Worm (Caenorhabditis elegans) whole organism, L4 larva: ENCODE measurements around the gene mop-25.2.

Source experiments
- F26F4.8 ChIP-seq: fragments of 200-800 bp; sonication (Bioruptor generic); conservative IDR thresholded peaks from 2 replicates; pipeline ENCODE4 v1.3.6; 2022; ENCODE audit warnings: missing genetic modification characterization, missing compliant biosample characterization
- F37D6.2 ChIP-seq: sonication (generic microtip); optimal IDR thresholded peaks from 2 replicates; lab custom pipeline; 2016; ENCODE audit warnings: mild to moderate bottlenecking, missing genetic modification characterization, missing compliant biosample characterization
- R02D3.7 ChIP-seq: fragments of 150-350 bp; sonication (generic microtip); optimal IDR thresholded peaks from 3 replicates; lab custom pipeline; 2014; ENCODE audit warnings: missing biosample characterization, missing genetic modification characterization
- T20F7.1 ChIP-seq: fragments of 200-800 bp; sonication (Bioruptor generic); optimal IDR thresholded peaks from 2 replicates; lab custom pipeline; 2018; ENCODE audit warnings: mild to moderate bottlenecking, missing genetic modification characterization, missing compliant biosample characterization
- Y5F2A.4 ChIP-seq: fragments of 200-800 bp; sonication (Bioruptor generic); optimal IDR thresholded peaks from 2 replicates; lab custom pipeline; 2018; ENCODE audit warnings: mild to moderate bottlenecking, missing genetic modification characterization, missing compliant biosample characterization
- ZK337.2 ChIP-seq: fragments of 200-800 bp; sonication (Bioruptor generic); IDR thresholded peaks from 2 replicates; pipeline ENCODE4 v1.3.6; 2022; ENCODE audit warnings: missing genetic modification reagents, missing genetic modification characterization, missing compliant biosample characterization
- ama-1 ChIP-seq: fragments of 150-350 bp; optimal IDR thresholded peaks from 2 replicates; lab custom pipeline; 2014; ENCODE audit warnings: inconsistent platforms, mixed read lengths
- ceh-20 ChIP-seq: fragments of 200-800 bp; sonication (Bioruptor generic); IDR thresholded peaks from 2 replicates; pipeline ENCODE4 v1.3.6; 2022; ENCODE audit warnings: missing genetic modification reagents, missing genetic modification characterization, missing compliant biosample characterization
- ceh-62 ChIP-seq: sonication (generic microtip); optimal IDR thresholded peaks from 2 replicates; lab custom pipeline; 2017; ENCODE audit warnings: missing biosample characterization, missing genetic modification characterization
- ceh-82 ChIP-seq: sonication (generic microtip); optimal IDR thresholded peaks from 2 replicates; lab custom pipeline; 2017; ENCODE audit warnings: missing biosample characterization, missing genetic modification characterization
- dmd-6 ChIP-seq: fragments of 200-800 bp; sonication (Bioruptor generic); IDR thresholded peaks from 2 replicates; pipeline ENCODE4 v1.3.6; 2022; ENCODE audit warnings: missing genetic modification reagents, missing genetic modification characterization, missing compliant biosample characterization
- dmd-8 ChIP-seq: fragments of 200-800 bp; sonication (Bioruptor generic); IDR thresholded peaks from 2 replicates; pipeline ENCODE4 v1.3.6; 2022; ENCODE audit warnings: missing genetic modification characterization, missing compliant biosample characterization
- dmd-9 ChIP-seq: fragments of 200-800 bp; sonication (Bioruptor generic); IDR thresholded peaks from 2 replicates; pipeline ENCODE4 v1.3.6; 2022; ENCODE audit warnings: missing genetic modification reagents, missing genetic modification characterization, missing compliant biosample characterization
- dpl-1 ChIP-seq: fragments of 150-350 bp; optimal IDR thresholded peaks from 2 replicates; lab custom pipeline; 2014; ENCODE audit warnings: missing biosample characterization, missing genetic modification reagents, missing genetic modification characterization
- duxl-1 ChIP-seq: sonication (generic microtip); optimal IDR thresholded peaks from 2 replicates; lab custom pipeline; 2016; ENCODE audit warnings: mild to moderate bottlenecking, missing genetic modification characterization, moderate library complexity, missing compliant biosample characterization; ENCODE audit not compliant: poor library complexity
- fkh-10 ChIP-seq: fragments of 150-350 bp; optimal IDR thresholded peaks from 2 replicates; lab custom pipeline; 2014; ENCODE audit warnings: missing biosample characterization, missing genetic modification reagents, missing genetic modification characterization
- fos-1 ChIP-seq: fragments of 150-350 bp; optimal IDR thresholded peaks from 2 replicates; lab custom pipeline; 2014; ENCODE audit warnings: missing biosample characterization, missing genetic modification characterization
- gei-8 ChIP-seq: fragments of 200-800 bp; sonication (Bioruptor generic); optimal IDR thresholded peaks from 2 replicates; lab custom pipeline; 2018; ENCODE audit warnings: mild to moderate bottlenecking, missing genetic modification characterization, missing compliant biosample characterization
- hlh-30 ChIP-seq: sonication (generic microtip); optimal IDR thresholded peaks from 2 replicates; lab custom pipeline; 2017; ENCODE audit warnings: antibody characterized with exemption, mild to moderate bottlenecking, missing genetic modification characterization, missing compliant biosample characterization; ENCODE audit not compliant: insufficient read depth
- hmg-1.1 ChIP-seq: fragments of 200-800 bp; sonication (Bioruptor generic); IDR thresholded peaks from 2 replicates; pipeline ENCODE4 v1.3.6; 2022; ENCODE audit warnings: missing genetic modification reagents, missing genetic modification characterization, missing compliant biosample characterization
- lim-7 ChIP-seq: fragments of 200-800 bp; sonication (Bioruptor generic); IDR thresholded peaks from 2 replicates; pipeline ENCODE4 v1.3.6; 2022; ENCODE audit warnings: missing genetic modification characterization, missing compliant biosample characterization
- lin-1 ChIP-seq: fragments of 200-800 bp; sonication (Bioruptor generic); IDR thresholded peaks from 2 replicates; pipeline ENCODE4 v1.3.6; 2022; ENCODE audit warnings: missing genetic modification reagents, missing genetic modification characterization, missing compliant biosample characterization
- lin-13 ChIP-seq: fragments of 150-350 bp; optimal IDR thresholded peaks from 2 replicates; lab custom pipeline; 2014; ENCODE audit warnings: missing biosample characterization, missing genetic modification reagents, missing genetic modification characterization
- lin-15B ChIP-seq: fragments of 150-350 bp; sonication (generic microtip); optimal IDR thresholded peaks from 3 replicates; lab custom pipeline; 2014; ENCODE audit warnings: missing biosample characterization, missing genetic modification characterization
- lin-38 ChIP-seq: fragments of 200-800 bp; sonication (Bioruptor generic); IDR thresholded peaks from 2 replicates; pipeline ENCODE4 v1.3.6; 2022; ENCODE audit warnings: missing genetic modification reagents, missing genetic modification characterization, missing compliant biosample characterization
- lsy-2 ChIP-seq, 2 experiments: fragments of 150-350 bp in 1 of 2; sonication (generic microtip) in 1 of 2; optimal IDR thresholded peaks; 2 replicates each; lab custom pipeline; 2014 to 2017; ENCODE audit warnings: missing biosample characterization in 2 of 2, missing genetic modification characterization in 2 of 2
- madf-5 ChIP-seq, 2 experiments: fragments of 200-800 bp; sonication (Bioruptor generic); IDR thresholded peaks; 2 replicates each; pipeline ENCODE4 v1.3.6; 2022; ENCODE audit warnings: missing compliant biosample characterization in 2 of 2, missing genetic modification characterization in 2 of 2
- madf-9 ChIP-seq: fragments of 200-800 bp; sonication (Bioruptor generic); conservative IDR thresholded peaks from 2 replicates; pipeline ENCODE4 v1.3.6; 2022; ENCODE audit warnings: missing genetic modification reagents, missing genetic modification characterization, missing compliant biosample characterization
- mep-1 ChIP-seq: fragments of 150-350 bp; sonication (generic microtip); optimal IDR thresholded peaks from 3 replicates; lab custom pipeline; 2014; ENCODE audit warnings: missing biosample characterization, missing genetic modification characterization
- mes-2 ChIP-seq: sonication (generic microtip); optimal IDR thresholded peaks from 2 replicates; lab custom pipeline; 2016; ENCODE audit warnings: missing genotype, mild to moderate bottlenecking, missing genetic modification characterization, missing compliant biosample characterization; ENCODE audit not compliant: poor library complexity, severe bottlenecking
- nhr-102 ChIP-seq: sonication (generic microtip); optimal IDR thresholded peaks from 2 replicates; lab custom pipeline; 2016; ENCODE audit warnings: mild to moderate bottlenecking, missing genetic modification characterization, moderate library complexity, missing compliant biosample characterization
- nhr-11 ChIP-seq: fragments of 150-350 bp; optimal IDR thresholded peaks from 2 replicates; lab custom pipeline; 2014; ENCODE audit warnings: missing biosample characterization, missing genetic modification characterization
- nhr-111 ChIP-seq: fragments of 200-800 bp; sonication (Bioruptor generic); optimal IDR thresholded peaks from 2 replicates; lab custom pipeline; 2018; ENCODE audit warnings: mild to moderate bottlenecking, missing genetic modification characterization, missing compliant biosample characterization
- nhr-28 ChIP-seq: fragments of 150-350 bp; optimal IDR thresholded peaks from 2 replicates; lab custom pipeline; 2014; ENCODE audit warnings: missing biosample characterization, missing genetic modification characterization
- nhr-41 ChIP-seq: fragments of 200-800 bp; sonication (Bioruptor generic); IDR thresholded peaks from 2 replicates; pipeline ENCODE4 v1.3.6; 2022; ENCODE audit warnings: missing genetic modification reagents, missing genetic modification characterization, missing compliant biosample characterization
- nhr-48 ChIP-seq: sonication (generic microtip); optimal IDR thresholded peaks from 2 replicates; lab custom pipeline; 2016; ENCODE audit warnings: mild to moderate bottlenecking, missing genetic modification characterization, missing compliant biosample characterization
- nhr-76 ChIP-seq: fragments of 150-350 bp; optimal IDR thresholded peaks from 2 replicates; lab custom pipeline; 2014; ENCODE audit warnings: missing biosample characterization, missing genetic modification characterization
- php-3 ChIP-seq: fragments of 200-800 bp; sonication (Bioruptor generic); IDR thresholded peaks from 2 replicates; pipeline ENCODE4 v1.3.6; 2022; ENCODE audit warnings: missing genetic modification reagents, missing genetic modification characterization, missing compliant biosample characterization
- saeg-2 ChIP-seq: fragments of 200-800 bp; sonication (Bioruptor generic); IDR thresholded peaks from 2 replicates; pipeline ENCODE4 v1.3.6; 2022; ENCODE audit warnings: missing genetic modification reagents, missing genetic modification characterization, missing compliant biosample characterization
- set-16 ChIP-seq: fragments of 200-800 bp; sonication (Bioruptor generic); IDR thresholded peaks from 2 replicates; pipeline ENCODE4 v1.3.6; 2022; ENCODE audit warnings: missing genetic modification reagents, missing genetic modification characterization, missing compliant biosample characterization
- skn-1 ChIP-seq: fragments of 150-350 bp; optimal IDR thresholded peaks from 2 replicates; lab custom pipeline; 2014; ENCODE audit warnings: missing biosample characterization, missing genetic modification characterization
- snpc-4 ChIP-seq: fragments of 150-350 bp; optimal IDR thresholded peaks from 2 replicates; lab custom pipeline; 2014; ENCODE audit warnings: missing biosample characterization, missing genetic modification characterization
- spr-1 ChIP-seq: sonication (generic microtip); optimal IDR thresholded peaks from 2 replicates; lab custom pipeline; 2016; ENCODE audit warnings: mild to moderate bottlenecking, missing genetic modification characterization, missing compliant biosample characterization
- spr-3 ChIP-seq: fragments of 200-800 bp; sonication (Bioruptor generic); optimal IDR thresholded peaks from 2 replicates; lab custom pipeline; 2018; ENCODE audit warnings: mild to moderate bottlenecking, missing genetic modification characterization, missing compliant biosample characterization
- tag-97 ChIP-seq: fragments of 200-800 bp; sonication (Bioruptor generic); IDR thresholded peaks from 2 replicates; pipeline ENCODE4 v1.3.6; 2022; ENCODE audit warnings: missing genetic modification characterization, missing compliant biosample characterization
- zag-1 ChIP-seq: fragments of 150-350 bp; optimal IDR thresholded peaks from 2 replicates; lab custom pipeline; 2014; ENCODE audit warnings: missing biosample characterization, missing genetic modification characterization
- zfp-2 ChIP-seq: sonication (generic microtip); optimal IDR thresholded peaks from 2 replicates; lab custom pipeline; 2016; ENCODE audit warnings: mild to moderate bottlenecking, missing genetic modification characterization, missing compliant biosample characterization
- zip-11 ChIP-seq: fragments of 200-800 bp; sonication (Bioruptor generic); IDR thresholded peaks from 2 replicates; pipeline ENCODE4 v1.3.6; 2022; ENCODE audit warnings: missing genetic modification characterization, missing compliant biosample characterization
- zip-2 ChIP-seq: fragments of 150-350 bp; optimal IDR thresholded peaks from 2 replicates; lab custom pipeline; 2014; ENCODE audit warnings: missing biosample characterization, missing genetic modification characterization
- ztf-11 ChIP-seq: fragments of 150-350 bp; optimal IDR thresholded peaks from 2 replicates; lab custom pipeline; 2014; ENCODE audit warnings: missing biosample characterization, missing genetic modification characterization

mop-25.2 gene

ce11 chrII:9713083-9713482 is 9.6 kb upstream of the mop-25.2 start (continued):
- TF ChIP-seq dmd-9 (no peak), ceh-62 (tag; lab: Kevin White, UChicago) (no peak), F37D6.2 (tag; lab: Kevin White, UChicago) (no peak), php-3 (GFP tag; lab: Robert Waterston, UW) (no peak), lin-15B (tag; lab: Kevin White, UChicago) (no peak), skn-1 (no peak), ceh-20 (GFP tag; lab: Robert Waterston, UW) (no peak), gei-8 (no peak), madf-9 (GFP tag; lab: Robert Waterston, UW) (no peak), nhr-102 (no peak), F26F4.8 (GFP tag; lab: Robert Waterston, UW) (no peak), snpc-4 (tag; lab: Kevin White, UChicago) (no peak)

- TF ChIP-seq mep-1 (tag; lab: Kevin White, UChicago) = no peak
- no peak for TF ChIP-seq nhr-41 (GFP tag; lab: Robert Waterston, UW)
- no peak for TF ChIP-seq lin-1 (GFP tag; lab: Robert Waterston, UW)
- TF ChIP-seq spr-3 (GFP tag; lab: Kevin White, UChicago) = no peak
- no peak for TF ChIP-seq ZK337.2 (GFP tag; lab: Robert Waterston, UW)
- no peak for TF ChIP-seq dmd-8 (GFP tag; lab: Robert Waterston, UW)
- TF ChIP-seq hlh-30 (tag; lab: Kevin White, UChicago) = no peak
- TF ChIP-seq hmg-1.1 (GFP tag; lab: Robert Waterston, UW) = no peak
- TF ChIP-seq fos-1 (tag; lab: Kevin White, UChicago) = no peak
- no peak for TF ChIP-seq zag-1 (tag; lab: Kevin White, UChicago)
- no peak for TF ChIP-seq nhr-76 (tag; lab: Kevin White, UChicago)
- TF ChIP-seq R02D3.7 (tag; lab: Kevin White, UChicago) = no peak
- no peak for TF ChIP-seq zip-2 (tag; lab: Kevin White, UChicago)
- TF ChIP-seq ztf-11 (tag; lab: Kevin White, UChicago) = no peak
- no peak for TF ChIP-seq madf-5 (GFP tag; IDR thresholded peaks at IDR 0.05; lab: Robert Waterston, UW)
- no peak for TF ChIP-seq php-3 (GFP tag; lab: Robert Waterston, UW)
- no peak for TF ChIP-seq ceh-82
- TF ChIP-seq lin-13 (GFP tag; lab: Kevin White, UChicago) = no peak
- no peak for TF ChIP-seq nhr-48 (tag; lab: Kevin White, UChicago)
- no peak for TF ChIP-seq lim-7 (GFP tag; lab: Robert Waterston, UW)
Measured at ce11 chrII:9708835-9709299, 5.4 kb upstream of the mop-25.2 start, which contains the start of gene glt-5. Gene glt-5, minus strand, starts transcription at chrII:9708885.

- TF ChIP-seq fkh-10 (GFP tag; lab: Kevin White, UChicago) (no peak), zip-11 (GFP tag; lab: Robert Waterston, UW) (no peak), zfp-2 (tag; lab: Kevin White, UChicago) (no peak), spr-1 (no peak), nhr-11 (no peak), T20F7.1 (GFP tag; lab: Kevin White, UChicago) (peak; percentile 34), madf-5 (GFP tag; IDR thresholded peaks at IDR 0.05; lab: Robert Waterston, UW) (no peak), hmg-1.1 (GFP tag; lab: Robert Waterston, UW) (no peak), tag-97 (GFP tag; lab: Robert Waterston, UW) (no peak), dpl-1 (GFP tag; lab: Kevin White, UChicago) (peak; percentile 89), lsy-2 (tag; optimal IDR thresholded peaks at IDR 0.05; lab: Kevin White, UChicago) (peak in 1 of 2 experiments; percentile 81), duxl-1 (tag; lab: Kevin White, UChicago) (no peak), nhr-28 (tag; lab: Kevin White, UChicago) (peak; percentile 6), ama-1 (lab: Kevin White, UChicago) (no peak), saeg-2 (GFP tag; lab: Robert Waterston, UW) (no peak), ZK337.2 (GFP tag; lab: Robert Waterston, UW) (no peak), set-16 (GFP tag; lab: Robert Waterston, UW) (no peak), lin-38 (GFP tag; lab: Robert Waterston, UW) (peak; percentile 88), nhr-111 (GFP tag; lab: Kevin White, UChicago) (no peak), mep-1 (tag; lab: Kevin White, UChicago) (peak; percentile 12), dmd-6 (GFP tag; lab: Robert Waterston, UW) (no peak), mes-2 (tag; lab: Kevin White, UChicago) (peak; percentile 70), Y5F2A.4 (GFP tag; lab: Kevin White, UChicago) (no peak), lin-15B (tag; lab: Kevin White, UChicago) (no peak)
Measured at ce11 chrII:9706207-9706606, 2.7 kb upstream of the mop-25.2 start, which contains the start of gene Y53C12A.3. Gene Y53C12A.3, minus strand, starts transcription at chrII:9706240.
